Worm (Caenorhabditis elegans) whole organism, late embryonic: ENCODE data around the gene mrpl-53.
A peak's percentile ranks its signal among the peaks of the same experiment; 100 is the strongest.

Source experiments
- C38D4.7 ChIP-seq: fragments of 200-800 bp; sonication (Bioruptor generic); optimal IDR thresholded peaks from 2 replicates; lab custom pipeline; 2018; ENCODE audit warnings: mild to moderate bottlenecking, missing genetic modification characterization, moderate library complexity, missing compliant biosample characterization
- K02D7.2 ChIP-seq: sonication (generic microtip); optimal IDR thresholded peaks from 2 replicates; lab custom pipeline; 2017; ENCODE audit warnings: mild to moderate bottlenecking, missing genetic modification characterization, missing compliant biosample characterization
- T23F11.4 ChIP-seq: fragments of 200-800 bp; sonication (Bioruptor generic); optimal IDR thresholded peaks from 2 replicates; lab custom pipeline; 2018; ENCODE audit warnings: mild to moderate bottlenecking, missing genetic modification characterization, missing compliant biosample characterization
- Y22D7AL.16 ChIP-seq: sonication (generic microtip); optimal IDR thresholded peaks from 2 replicates; lab custom pipeline; 2016; ENCODE audit warnings: missing genetic modification characterization, missing compliant biosample characterization
- ceh-19 ChIP-seq: fragments of 200-800 bp; sonication (Bioruptor generic); optimal IDR thresholded peaks from 2 replicates; lab custom pipeline; 2018; ENCODE audit warnings: mild to moderate bottlenecking, missing genetic modification characterization, missing compliant biosample characterization
- ceh-2 ChIP-seq: sonication (generic microtip); optimal IDR thresholded peaks from 2 replicates; lab custom pipeline; 2016; ENCODE audit warnings: missing genotype, missing genetic modification characterization, missing compliant biosample characterization
- ceh-22 ChIP-seq: sonication (generic microtip); optimal IDR thresholded peaks from 2 replicates; lab custom pipeline; 2017; ENCODE audit warnings: missing biosample characterization, missing genetic modification characterization
- ceh-30 ChIP-seq: fragments of 150-350 bp; optimal IDR thresholded peaks from 2 replicates; lab custom pipeline; 2014; ENCODE audit warnings: missing biosample characterization, missing genetic modification characterization
- ceh-31 ChIP-seq: sonication (generic microtip); optimal IDR thresholded peaks from 2 replicates; lab custom pipeline; 2016; ENCODE audit warnings: missing genetic modification characterization, missing compliant biosample characterization
- ceh-34 ChIP-seq: sonication (generic microtip); optimal IDR thresholded peaks from 2 replicates; lab custom pipeline; 2016; ENCODE audit warnings: mild to moderate bottlenecking, missing genetic modification characterization, missing compliant biosample characterization
- ceh-45 ChIP-seq: fragments of 200-800 bp; sonication (Bioruptor generic); IDR thresholded peaks from 2 replicates; pipeline ENCODE4 v1.3.6; 2022; ENCODE audit warnings: missing genetic modification reagents, missing genetic modification characterization, missing compliant biosample characterization
- ceh-48 ChIP-seq: sonication (generic microtip); optimal IDR thresholded peaks from 2 replicates; lab custom pipeline; 2016; ENCODE audit warnings: missing genetic modification characterization, inconsistent platforms, missing compliant biosample characterization
- dmd-4 ChIP-seq: sonication (generic microtip); optimal IDR thresholded peaks from 2 replicates; lab custom pipeline; 2016; ENCODE audit warnings: borderline replicate concordance, missing genetic modification characterization, missing compliant biosample characterization
- dve-1 ChIP-seq: sonication (generic microtip); optimal IDR thresholded peaks from 2 replicates; lab custom pipeline; 2017; ENCODE audit warnings: antibody characterized with exemption, mild to moderate bottlenecking, missing genetic modification characterization, missing compliant biosample characterization
- elt-2 ChIP-seq: sonication (generic microtip); optimal IDR thresholded peaks from 2 replicates; lab custom pipeline; 2016; ENCODE audit warnings: missing genetic modification reagents, missing genetic modification characterization, missing compliant biosample characterization
- elt-4 ChIP-seq: sonication (generic microtip); optimal IDR thresholded peaks from 2 replicates; lab custom pipeline; 2016; ENCODE audit warnings: missing genetic modification characterization, missing compliant biosample characterization
- hlh-13 ChIP-seq: fragments of 200-800 bp; sonication (Bioruptor generic); optimal IDR thresholded peaks from 2 replicates; lab custom pipeline; 2018; ENCODE audit warnings: mild to moderate bottlenecking, missing genetic modification characterization, missing compliant biosample characterization
- hlh-6 ChIP-seq: sonication (generic microtip); optimal IDR thresholded peaks from 2 replicates; lab custom pipeline; 2016; ENCODE audit warnings: missing genotype, missing genetic modification characterization, missing compliant biosample characterization
- lim-6 ChIP-seq: sonication (generic microtip); optimal IDR thresholded peaks from 2 replicates; lab custom pipeline; 2016; ENCODE audit warnings: missing genetic modification characterization, missing compliant biosample characterization
- lin-11 ChIP-seq: fragments of 200-800 bp; sonication (Bioruptor generic); optimal IDR thresholded peaks from 2 replicates; lab custom pipeline; 2018; ENCODE audit warnings: mild to moderate bottlenecking, missing genetic modification characterization, missing compliant biosample characterization
- mec-3 ChIP-seq: sonication (generic microtip); optimal IDR thresholded peaks from 2 replicates; lab custom pipeline; 2016; ENCODE audit warnings: borderline replicate concordance, missing genetic modification characterization, missing compliant biosample characterization
- nfya-1 ChIP-seq: sonication (generic microtip); optimal IDR thresholded peaks from 2 replicates; lab custom pipeline; 2017; ENCODE audit warnings: missing genetic modification characterization, mild to moderate bottlenecking, missing compliant biosample characterization, antibody characterized with exemption, moderate library complexity
- npax-4 ChIP-seq: sonication (generic microtip); optimal IDR thresholded peaks from 2 replicates; lab custom pipeline; 2016; ENCODE audit warnings: missing genetic modification characterization, missing compliant biosample characterization
- pag-3 ChIP-seq: sonication (generic microtip); optimal IDR thresholded peaks from 2 replicates; lab custom pipeline; 2016; ENCODE audit warnings: missing compliant biosample characterization, missing genetic modification characterization, borderline replicate concordance
- pat-9 ChIP-seq: fragments of 200-800 bp; sonication (Bioruptor generic); optimal IDR thresholded peaks from 2 replicates; lab custom pipeline; 2018; ENCODE audit warnings: mild to moderate bottlenecking, missing genetic modification characterization, moderate library complexity, missing compliant biosample characterization
- pha-2 ChIP-seq: sonication (generic microtip); optimal IDR thresholded peaks from 2 replicates; lab custom pipeline; 2017; ENCODE audit warnings: mild to moderate bottlenecking, missing genetic modification characterization, missing compliant biosample characterization
- pros-1 ChIP-seq: fragments of 150-350 bp; optimal IDR thresholded peaks from 2 replicates; lab custom pipeline; 2014; ENCODE audit warnings: missing biosample characterization, missing genetic modification reagents, missing genetic modification characterization
- ref-2 ChIP-seq: sonication (generic microtip); optimal IDR thresholded peaks from 2 replicates; lab custom pipeline; 2016; ENCODE audit warnings: missing genetic modification characterization, missing compliant biosample characterization
- sox-2 ChIP-seq: fragments of 200-800 bp; sonication (Bioruptor generic); IDR thresholded peaks from 2 replicates; pipeline ENCODE4 v1.3.6; 2022; ENCODE audit warnings: missing genetic modification reagents, missing genetic modification characterization, missing compliant biosample characterization
- tbx-2 ChIP-seq: sonication (generic microtip); optimal IDR thresholded peaks from 2 replicates; lab custom pipeline; 2016; ENCODE audit warnings: missing genetic modification characterization, missing compliant biosample characterization
- unc-3 ChIP-seq, 2 experiments: fragments of 200-800 bp in 1 of 2; sonication (Bioruptor generic) in 1 of 2; sonication (generic microtip) in 1 of 2; conservative IDR thresholded peaks in 1 of 2; optimal IDR thresholded peaks in 1 of 2; 2 replicates each; pipeline versions ENCODE4 v1.3.6 to Lab custom; 2016 to 2022; ENCODE audit warnings: missing compliant biosample characterization in 2 of 2, missing genetic modification characterization in 2 of 2, missing genetic modification reagents in 1 of 2
- unc-86 ChIP-seq: sonication (generic microtip); optimal IDR thresholded peaks from 2 replicates; lab custom pipeline; 2016; ENCODE audit warnings: missing genetic modification characterization, missing compliant biosample characterization
- ztf-16 ChIP-seq: sonication (generic microtip); optimal IDR thresholded peaks from 2 replicates; lab custom pipeline; 2017; ENCODE audit warnings: missing genetic modification characterization, missing compliant biosample characterization

mrpl-53 gene

ce11 chrII:9573412-9573811 lies 24.0 kb upstream of the mrpl-53 start:
- no peak for TF ChIP-seq ceh-22 (tag; lab: Kevin White, UChicago)
- TF ChIP-seq hlh-6: no peak
- TF ChIP-seq T23F11.4: no peak
- no peak for TF ChIP-seq ceh-30 (tag; lab: Kevin White, UChicago)
- peak; percentile 7 for TF ChIP-seq ceh-31
- peak; percentile 20 for TF ChIP-seq nfya-1 (tag; lab: Kevin White, UChicago)
- no peak for TF ChIP-seq elt-2 (tag; lab: Kevin White, UChicago)

- TF ChIP-seq pat-9 (tag; lab: Kevin White, UChicago): no peak
- no peak for TF ChIP-seq lim-6 (tag; lab: Kevin White, UChicago)
- TF ChIP-seq tbx-2 (tag; lab: Kevin White, UChicago): peak; percentile 8
- TF ChIP-seq ceh-45 (GFP tag; lab: Robert Waterston, UW): no peak
- TF ChIP-seq ceh-31: peak; percentile 90
- no peak for TF ChIP-seq T23F11.4
- peak; percentile 81 for TF ChIP-seq sox-2
- peak; percentile 60 for TF ChIP-seq ref-2
- peak; percentile 13 for TF ChIP-seq nfya-1 (tag; lab: Kevin White, UChicago)
- TF ChIP-seq C38D4.7 (GFP tag; lab: Kevin White, UChicago): no peak
- peak; percentile 81 for TF ChIP-seq pros-1 (tag; lab: Kevin White, UChicago)
- no peak for TF ChIP-seq K02D7.2
These were observed 23.0 kb upstream of the mrpl-53 start for ce11 chrII:9574406-9574805.

ce11 chrII:9575670-9576069 lies 21.8 kb upstream of the mrpl-53 start, which contains the start of gene exc-7:
TSS of gene exc-7 (plus strand) at chrII:9575970.
- TF ChIP-seq T23F11.4 (no peak), lin-11 (tag; lab: Kevin White, UChicago) (no peak)

- TF ChIP-seq pros-1 (tag; lab: Kevin White, UChicago): no peak
- TF ChIP-seq ceh-31: no peak
- TF ChIP-seq pag-3 (tag; lab: Kevin White, UChicago): no peak
- TF ChIP-seq nfya-1 (tag; lab: Kevin White, UChicago): no peak
- TF ChIP-seq Y22D7AL.16 (tag; lab: Kevin White, UChicago): no peak
- no peak for TF ChIP-seq tbx-2 (tag; lab: Kevin White, UChicago)
- no peak for TF ChIP-seq ceh-48 (tag; lab: Kevin White, UChicago)
- no peak for TF ChIP-seq ceh-2 (tag; lab: Kevin White, UChicago)
- TF ChIP-seq dve-1: no peak
- no peak for TF ChIP-seq unc-3 (GFP tag; conservative IDR thresholded peaks at IDR 0.05; lab: Robert Waterston, UW)
- TF ChIP-seq unc-3 (tag; optimal IDR thresholded peaks at IDR 0.05; lab: Kevin White, UChicago): no peak
- no peak for TF ChIP-seq ceh-22 (tag; lab: Kevin White, UChicago)
- TF ChIP-seq npax-4 (tag; lab: Kevin White, UChicago): no peak
- TF ChIP-seq hlh-13: no peak
- no peak for TF ChIP-seq unc-86
These were observed 20.7 kb upstream of the mrpl-53 start for ce11 chrII:9576707-9577106.

ce11 chrII:9577630-9578029 lies 19.8 kb upstream of the mrpl-53 start:
- TF ChIP-seq ceh-34 (peak; percentile 98), elt-4 (tag; lab: Kevin White, UChicago) (no peak), ceh-19 (GFP tag; lab: Kevin White, UChicago) (peak; percentile 85)
- TF ChIP-seq, all 69 proteins: peak for 2

ce11 chrII:9583461-9583860 lies 14.0 kb upstream of the mrpl-53 start, which contains the start of gene wee-1.1:
TSS of gene wee-1.1 (minus strand) at chrII:9583561.
- TF ChIP-seq mec-3 (tag; lab: Kevin White, UChicago): no peak
- no peak for TF ChIP-seq unc-3 (GFP tag; conservative IDR thresholded peaks at IDR 0.05; lab: Robert Waterston, UW)
- TF ChIP-seq unc-3 (tag; optimal IDR thresholded peaks at IDR 0.05; lab: Kevin White, UChicago): no peak
- TF ChIP-seq dmd-4 (tag; lab: Kevin White, UChicago): no peak
- TF ChIP-seq pha-2: no peak
- TF ChIP-seq ceh-34: no peak
- TF ChIP-seq sox-2: no peak
- TF ChIP-seq ztf-16 (tag; lab: Kevin White, UChicago): no peak
